Worm (Caenorhabditis elegans) whole organism, late embryonic: Measurements from ENCODE around the gene elo-4.

Source experiments
- T23F11.4 ChIP-seq: fragments of 200-800 bp; sonication (Bioruptor generic); optimal IDR thresholded peaks from 2 replicates; lab custom pipeline; 2018; ENCODE audit warnings: mild to moderate bottlenecking, missing genetic modification characterization, missing compliant biosample characterization
- dmd-4 ChIP-seq: sonication (generic microtip); optimal IDR thresholded peaks from 2 replicates; lab custom pipeline; 2016; ENCODE audit warnings: borderline replicate concordance, missing genetic modification characterization, missing compliant biosample characterization
- ets-4 ChIP-seq: sonication (generic microtip); optimal IDR thresholded peaks from 2 replicates; lab custom pipeline; 2016; ENCODE audit warnings: missing genetic modification characterization, missing compliant biosample characterization
- hlh-8 ChIP-seq: sonication (generic microtip); optimal IDR thresholded peaks from 2 replicates; lab custom pipeline; 2016; ENCODE audit warnings: missing genotype, missing genetic modification characterization, missing compliant biosample characterization
- nfya-1 ChIP-seq: sonication (generic microtip); optimal IDR thresholded peaks from 2 replicates; lab custom pipeline; 2017; ENCODE audit warnings: missing genetic modification characterization, mild to moderate bottlenecking, missing compliant biosample characterization, antibody characterized with exemption, moderate library complexity
- nhr-11 ChIP-seq: fragments of 150-350 bp; optimal IDR thresholded peaks from 2 replicates; lab custom pipeline; 2014; ENCODE audit warnings: missing biosample characterization, missing genetic modification characterization
- pag-3 ChIP-seq: sonication (generic microtip); optimal IDR thresholded peaks from 2 replicates; lab custom pipeline; 2016; ENCODE audit warnings: missing compliant biosample characterization, missing genetic modification characterization, borderline replicate concordance

DNA sequence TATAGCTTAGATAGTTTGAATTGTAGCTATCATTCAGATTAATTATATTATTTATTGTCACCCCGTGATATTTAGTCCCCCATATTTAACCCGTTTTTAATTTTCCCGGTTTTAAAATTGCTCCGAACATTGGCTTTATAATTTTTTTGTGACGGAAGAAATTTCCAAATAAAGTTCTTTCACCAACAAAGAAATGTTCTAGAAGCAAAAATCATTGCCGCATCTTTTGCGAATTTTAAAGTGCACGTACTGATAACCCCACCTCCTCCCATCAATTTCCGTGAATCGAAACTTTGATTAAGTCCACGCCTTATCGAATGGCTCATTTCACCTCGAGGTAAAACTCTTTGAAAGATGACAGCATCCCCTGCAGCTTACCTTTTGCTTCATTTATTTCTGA, 9.3 kb downstream of the elo-4 start, which contains the start of gene C40H1.7:
- TF ChIP-seq nhr-11 (no peak), ets-4 (no peak), dmd-4 (tag; lab: Kevin White, UChicago) (no peak), T23F11.4 (GFP tag; lab: Kevin White, UChicago) (no peak), nfya-1 (tag; lab: Kevin White, UChicago) (no peak), pag-3 (tag; lab: Kevin White, UChicago) (no peak), hlh-8 (tag; lab: Kevin White, UChicago) (no peak)
